Fruit fly (Drosophila melanogaster): ENCODE measurements around the gene CG43231.
A peak's percentile ranks its signal among the peaks of the same experiment; 100 is the strongest.

The CG43231 gene

dm6 chr2L:17752406-17752805, 47.9 kb downstream of the CG43231 start (continued):
- no peak for TF ChIP-seq CG8290 (GFP tag; optimal IDR thresholded peaks at IDR 0.05)
- TF ChIP-seq CG8290 (tag; optimal IDR thresholded peaks at IDR 0.05): peak in 1 of 2 experiments; percentile 4
- TF ChIP-seq CG12104 (GFP tag; optimal IDR thresholded peaks at IDR 0.05): no peak
- TF ChIP-seq zf30C (GFP tag; optimal IDR thresholded peaks at IDR 0.05): peak; percentile 47
- peak in 1 of 2 experiments; percentile 78 for TF ChIP-seq insv (GFP tag; optimal IDR thresholded peaks at IDR 0.05)
- peak; percentile 82 for TF ChIP-seq seq (GFP tag; IDR thresholded peaks at IDR 0.05)
- 0 out of 2 replicates have a peak, but pooled peaks have one; percentile 29 for TF ChIP-seq CG10959 (GFP tag; IDR thresholded peaks at IDR 0.05)
- no peak for TF ChIP-seq fd64A (GFP tag; optimal IDR thresholded peaks at IDR 0.05)
- peak; percentile 46; the same call in 1 of the 3 replicates for TF ChIP-seq zen2 (GFP tag; IDR thresholded peaks at IDR 0.05; ENCODE audit: partially characterized antibody)
- no peak for TF ChIP-seq Spps (tag; optimal IDR thresholded peaks at IDR 0.05)
- TF ChIP-seq CG17802 (tag; optimal IDR thresholded peaks at IDR 0.05): no peak
- peak; percentile 90 to 95 for TF ChIP-seq Trl (optimal IDR thresholded peaks at IDR 0.05)
- peak; percentile 53 for TF ChIP-seq Trl (GFP tag; optimal IDR thresholded peaks at IDR 0.05)
- TF ChIP-seq z (GFP tag; IDR thresholded peaks at IDR 0.05): peak; percentile 80

dm6 chr2L:17754108-17754507, 49.6 kb downstream of the CG43231 start:
- TF ChIP-seq Jarid2 (GFP tag; optimal IDR thresholded peaks at IDR 0.05) (peak; percentile 35), pfk (GFP tag; optimal IDR thresholded peaks at IDR 0.05) (peak; percentile 94), Atf-2 (GFP tag; optimal IDR thresholded peaks at IDR 0.05) (no peak), CG2120 (GFP tag; optimal IDR thresholded peaks at IDR 0.05) (no peak), cg (GFP tag; optimal IDR thresholded peaks at IDR 0.05) (peak; percentile 60), Trl (optimal IDR thresholded peaks at IDR 0.05) (peak; percentile 21 to 30), Trl (GFP tag; optimal IDR thresholded peaks at IDR 0.05) (no peak), CG17829 (tag; optimal IDR thresholded peaks at IDR 0.05) (no peak), z (GFP tag; IDR thresholded peaks at IDR 0.05) (peak; percentile 91), CG8281 (tag; optimal IDR thresholded peaks at IDR 0.05) (no peak), CG31441 (GFP tag; IDR thresholded peaks at IDR 0.05) (no peak), CG16779 (GFP tag; IDR thresholded peaks at IDR 0.05) (peak; percentile 28; the same call in 1 of the 2 replicates), Kr (GFP tag; optimal IDR thresholded peaks at IDR 0.05) (peak; percentile 35), D (optimal IDR thresholded peaks at IDR 0.05) (peak; percentile 8), D (GFP tag; optimal IDR thresholded peaks at IDR 0.05) (no peak), insv (GFP tag; optimal IDR thresholded peaks at IDR 0.05) (peak; percentile 35 to 96), CG1832 (GFP tag; optimal IDR thresholded peaks at IDR 0.05) (peak; percentile 55), Deaf1 (tag; optimal IDR thresholded peaks at IDR 0.05) (peak; percentile 11), CG1603 (tag; optimal IDR thresholded peaks at IDR 0.05) (no peak), abd-A (tag; optimal IDR thresholded peaks at IDR 0.05) (peak; percentile 57), CG10431 (GFP tag; optimal IDR thresholded peaks at IDR 0.05) (peak; percentile 46), CG2199 (GFP tag; IDR thresholded peaks at IDR 0.05) (peak; percentile 82; the same call in 1 of the 3 replicates), pros (GFP tag; optimal IDR thresholded peaks at IDR 0.05) (peak; percentile 42), al (GFP tag; IDR thresholded peaks at IDR 0.05) (no peak), Elba2 (GFP tag; optimal IDR thresholded peaks at IDR 0.05) (peak; percentile 70), luna (GFP tag; optimal IDR thresholded peaks at IDR 0.05) (no peak), chinmo (GFP tag; IDR thresholded peaks at IDR 0.05; ENCODE audit: partially characterized antibody) (0 out of 4 replicates have a peak, but pooled peaks have one; percentile 20), zen (tag; optimal IDR thresholded peaks at IDR 0.05) (peak; percentile 24), CG12744 (GFP tag; optimal IDR thresholded peaks at IDR 0.05) (no peak), CG17385 (GFP tag; optimal IDR thresholded peaks at IDR 0.05) (no peak)
